Fruit fly (Drosophila melanogaster) whole organism, prepupa: Measurements from ENCODE around the gene Pvf2.

Experiments
- Blimp-1 ChIP-seq: fragments of 200-800 bp; sonication (Bioruptor generic); optimal IDR thresholded peaks from 3 replicates; lab custom pipeline; 2017; ENCODE audit warnings: missing biosample characterization, missing genetic modification characterization, mild to moderate bottlenecking, moderate library complexity, missing genetic modification reagents
- CG10631 ChIP-seq: fragments of 200-800 bp; sonication (Bioruptor generic); optimal IDR thresholded peaks from 2 replicates; lab custom pipeline; 2016; ENCODE audit warnings: missing biosample characterization, missing genetic modification characterization
- CG11294 ChIP-seq: fragments of 200-800 bp; sonication (Bioruptor generic); IDR thresholded peaks from 2 replicates; pipeline ENCODE4 v1.3.6; 2022; ENCODE audit warnings: missing biosample characterization, missing genetic modification characterization
- CG11762 ChIP-seq: fragments of 200-800 bp; sonication (Bioruptor generic); optimal IDR thresholded peaks from 3 replicates; lab custom pipeline; 2016; ENCODE audit warnings: missing biosample characterization, missing genetic modification characterization; ENCODE audit not compliant: insufficient read depth
- CG11902 ChIP-seq: fragments of 200-800 bp; sonication (Bioruptor generic); optimal IDR thresholded peaks from 3 replicates; lab custom pipeline; 2016; ENCODE audit warnings: missing biosample characterization, missing genetic modification characterization
- CG1621 ChIP-seq: fragments of 200-800 bp; sonication (Bioruptor generic); optimal IDR thresholded peaks from 3 replicates; lab custom pipeline; 2018; ENCODE audit warnings: missing biosample characterization, mild to moderate bottlenecking, missing genetic modification characterization
- CG3032 ChIP-seq: fragments of 200-800 bp; optimal IDR thresholded peaks from 2 replicates; lab custom pipeline; 2019; ENCODE audit warnings: missing biosample characterization, mild to moderate bottlenecking, missing genetic modification characterization, moderate library complexity
- CG31627 ChIP-seq: fragments of 200-800 bp; sonication (Bioruptor generic); optimal IDR thresholded peaks from 3 replicates; lab custom pipeline; 2016; ENCODE audit warnings: missing biosample characterization, missing genetic modification characterization
- CG32006 ChIP-seq: fragments of 200-800 bp; sonication (Bioruptor generic); optimal IDR thresholded peaks from 3 replicates; lab custom pipeline; 2017; ENCODE audit warnings: missing biosample characterization, mild to moderate bottlenecking, missing genetic modification characterization
- CG34406 ChIP-seq: fragments of 200-800 bp; sonication (Bioruptor generic); optimal IDR thresholded peaks from 3 replicates; lab custom pipeline; 2016; ENCODE audit warnings: missing biosample characterization, missing genetic modification characterization
- CG3919 ChIP-seq: fragments of 200-800 bp; sonication (Bioruptor generic); optimal IDR thresholded peaks from 3 replicates; lab custom pipeline; 2016; ENCODE audit warnings: missing biosample characterization, missing genetic modification characterization
- CG4318 ChIP-seq: fragments of 200-800 bp; sonication (Bioruptor generic); optimal IDR thresholded peaks from 3 replicates; lab custom pipeline; 2017; ENCODE audit warnings: missing biosample characterization, mild to moderate bottlenecking, missing genetic modification characterization
- CG6163 ChIP-seq: fragments of 200-800 bp; sonication (Bioruptor generic); IDR thresholded peaks from 3 replicates; pipeline ENCODE4 v1.3.6; 2022; ENCODE audit warnings: missing biosample characterization, missing genetic modification characterization
- CG6276 ChIP-seq: fragments of 200-800 bp; sonication (Bioruptor generic); optimal IDR thresholded peaks from 2 replicates; lab custom pipeline; 2017; ENCODE audit warnings: missing biosample characterization, mild to moderate bottlenecking, missing genetic modification characterization
- CG6792 ChIP-seq: fragments of 200-800 bp; sonication (Bioruptor generic); optimal IDR thresholded peaks from 3 replicates; lab custom pipeline; 2016; ENCODE audit warnings: missing biosample characterization, missing genetic modification characterization
- CG6808 ChIP-seq: fragments of 200-800 bp; sonication (Bioruptor generic); optimal IDR thresholded peaks from 3 replicates; lab custom pipeline; 2017; ENCODE audit warnings: missing biosample characterization, missing genetic modification characterization, mild to moderate bottlenecking, moderate library complexity, missing genetic modification reagents
- CG6854 ChIP-seq: fragments of 200-800 bp; sonication (Bioruptor generic); optimal IDR thresholded peaks from 2 replicates; lab custom pipeline; 2017; ENCODE audit warnings: missing biosample characterization, mild to moderate bottlenecking, missing genetic modification characterization
- CG7368 ChIP-seq: fragments of 200-800 bp; sonication (Bioruptor generic); optimal IDR thresholded peaks from 3 replicates; lab custom pipeline; 2016; ENCODE audit warnings: missing biosample characterization, missing genetic modification characterization
- CG8119 ChIP-seq: fragments of 200-800 bp; sonication (Bioruptor generic); IDR thresholded peaks from 3 replicates; pipeline ENCODE4 v1.3.6; 2022; ENCODE audit warnings: missing biosample characterization, missing genetic modification characterization
- CG8319 ChIP-seq: fragments of 200-800 bp; sonication (Bioruptor generic); optimal IDR thresholded peaks from 3 replicates; lab custom pipeline; 2016; ENCODE audit warnings: missing biosample characterization, missing genetic modification characterization
- CG8632 ChIP-seq: fragments of 200-800 bp; sonication (Bioruptor generic); optimal IDR thresholded peaks from 3 replicates; lab custom pipeline; 2016; ENCODE audit warnings: missing biosample characterization, missing genetic modification characterization
- CG9139 ChIP-seq: fragments of 200-800 bp; sonication (Bioruptor generic); optimal IDR thresholded peaks from 3 replicates; lab custom pipeline; 2017; ENCODE audit warnings: missing biosample characterization, mild to moderate bottlenecking, missing genetic modification characterization
- Eip75B ChIP-seq: fragments of 200-800 bp; sonication (Bioruptor generic); optimal IDR thresholded peaks from 3 replicates; lab custom pipeline; 2016; ENCODE audit warnings: missing biosample characterization, missing genetic modification characterization
- Eip93F ChIP-seq: fragments of 200-800 bp; sonication (Bioruptor generic); optimal IDR thresholded peaks from 2 replicates; lab custom pipeline; 2016; ENCODE audit warnings: missing biosample characterization, mild to moderate bottlenecking, missing genetic modification characterization
- Ets21C ChIP-seq: fragments of 200-800 bp; sonication (Bioruptor generic); optimal IDR thresholded peaks from 3 replicates; lab custom pipeline; 2016; ENCODE audit warnings: missing biosample characterization, missing genetic modification characterization
- Ets96B ChIP-seq: fragments of 200-800 bp; optimal IDR thresholded peaks from 2 replicates; lab custom pipeline; 2019; ENCODE audit warnings: missing biosample characterization, mild to moderate bottlenecking, missing genetic modification characterization, moderate library complexity
- Gug ChIP-seq: fragments of 200-800 bp; sonication (Bioruptor generic); IDR thresholded peaks from 2 replicates; pipeline ENCODE4 v1.3.6; 2022; ENCODE audit warnings: missing biosample characterization, missing genetic modification characterization
- Hr38 ChIP-seq: sonication (Bioruptor generic); optimal IDR thresholded peaks from 2 replicates; lab custom pipeline; 2016; ENCODE audit warnings: missing biosample characterization, missing genetic modification characterization
- Hr39 ChIP-seq: fragments of 200-800 bp; sonication (Bioruptor generic); optimal IDR thresholded peaks from 2 replicates; lab custom pipeline; 2016; ENCODE audit warnings: missing biosample characterization, missing genetic modification characterization
- Lpt ChIP-seq: fragments of 200-800 bp; sonication (Bioruptor generic); optimal IDR thresholded peaks from 3 replicates; lab custom pipeline; 2016; ENCODE audit warnings: missing biosample characterization, missing genetic modification characterization
- Met ChIP-seq: fragments of 200-800 bp; sonication (Bioruptor generic); optimal IDR thresholded peaks from 3 replicates; lab custom pipeline; 2016; ENCODE audit warnings: missing biosample characterization, missing genetic modification characterization
- OdsH ChIP-seq: fragments of 200-800 bp; sonication (Bioruptor generic); optimal IDR thresholded peaks from 3 replicates; lab custom pipeline; 2016; ENCODE audit warnings: missing biosample characterization, missing genetic modification characterization
- Smox ChIP-seq: fragments of 200-800 bp; sonication (Bioruptor generic); optimal IDR thresholded peaks from 3 replicates; lab custom pipeline; 2016; ENCODE audit warnings: missing biosample characterization, missing genetic modification characterization
- Sox102F ChIP-seq: fragments of 200-800 bp; sonication (Bioruptor generic); optimal IDR thresholded peaks from 2 replicates; lab custom pipeline; 2016; ENCODE audit warnings: missing biosample characterization, mild to moderate bottlenecking, missing genetic modification characterization
- achi ChIP-seq: fragments of 200-800 bp; sonication (Bioruptor generic); optimal IDR thresholded peaks from 3 replicates; lab custom pipeline; 2016; ENCODE audit warnings: missing biosample characterization, missing genetic modification characterization
- acj6 ChIP-seq: fragments of 200-800 bp; sonication (Bioruptor generic); optimal IDR thresholded peaks from 3 replicates; lab custom pipeline; 2016; ENCODE audit warnings: missing biosample characterization, missing genetic modification characterization
- dac ChIP-seq: fragments of 200-800 bp; sonication (Bioruptor generic); optimal IDR thresholded peaks from 2 replicates; lab custom pipeline; 2017; ENCODE audit warnings: missing biosample characterization, mild to moderate bottlenecking, missing genetic modification characterization
- dsx ChIP-seq: fragments of 200-800 bp; optimal IDR thresholded peaks from 3 replicates; lab custom pipeline; 2019; ENCODE audit warnings: missing biosample characterization, mild to moderate bottlenecking, missing genetic modification characterization, moderate library complexity; ENCODE audit not compliant: poor library complexity, severe bottlenecking
- eg ChIP-seq: fragments of 200-800 bp; sonication (Bioruptor generic); IDR thresholded peaks from 3 replicates; pipeline ENCODE4 v1.3.6; 2022; ENCODE audit warnings: missing biosample characterization, missing genetic modification characterization
- esn ChIP-seq: fragments of 200-800 bp; sonication (Bioruptor generic); optimal IDR thresholded peaks from 2 replicates; lab custom pipeline; 2016; ENCODE audit warnings: missing biosample characterization, mild to moderate bottlenecking, missing genetic modification characterization, moderate library complexity
- fd59A ChIP-seq: fragments of 200-800 bp; sonication (Bioruptor generic); optimal IDR thresholded peaks from 2 replicates; lab custom pipeline; 2017; ENCODE audit warnings: missing biosample characterization, mild to moderate bottlenecking, missing genetic modification characterization, missing genetic modification reagents
- fd85E ChIP-seq: fragments of 200-800 bp; sonication (Bioruptor generic); optimal IDR thresholded peaks from 3 replicates; lab custom pipeline; 2016; ENCODE audit warnings: missing biosample characterization, missing genetic modification characterization
- fkh ChIP-seq: fragments of 200-800 bp; sonication (Bioruptor generic); optimal IDR thresholded peaks from 3 replicates; lab custom pipeline; 2017; ENCODE audit warnings: missing biosample characterization, mild to moderate bottlenecking, missing genetic modification characterization, moderate library complexity
- net ChIP-seq: fragments of 200-800 bp; sonication (Bioruptor generic); optimal IDR thresholded peaks from 3 replicates; lab custom pipeline; 2016; ENCODE audit warnings: missing biosample characterization, missing genetic modification characterization
- pdm3 ChIP-seq: fragments of 200-800 bp; sonication (Bioruptor generic); optimal IDR thresholded peaks from 3 replicates; lab custom pipeline; 2016; ENCODE audit warnings: missing biosample characterization, missing genetic modification characterization
- salr ChIP-seq, 2 experiments: fragments of 200-800 bp; sonication (Bioruptor generic); optimal IDR thresholded peaks; 3 replicates each; lab custom pipeline; 2016 to 2018; ENCODE audit warnings: missing biosample characterization in 2 of 2, missing genetic modification characterization in 2 of 2, mild to moderate bottlenecking in 1 of 2
- spab ChIP-seq: fragments of 200-800 bp; sonication (Bioruptor generic); optimal IDR thresholded peaks from 2 replicates; lab custom pipeline; 2017; ENCODE audit warnings: missing biosample characterization, mild to moderate bottlenecking, missing genetic modification characterization, missing genetic modification reagents
- ss ChIP-seq, 2 experiments: fragments of 200-800 bp; sonication (Bioruptor generic); optimal IDR thresholded peaks; 2 replicates in 1 of 2; 3 replicates in 1 of 2; lab custom pipeline; 2017 to 2018; ENCODE audit warnings: mild to moderate bottlenecking in 2 of 2, missing biosample characterization in 2 of 2, missing genetic modification characterization in 2 of 2, moderate library complexity in 1 of 2
- svp ChIP-seq: fragments of 200-800 bp; sonication (Bioruptor generic); peaks from one replicate; lab custom pipeline; 2016; ENCODE audit warnings: missing biosample characterization, missing genetic modification characterization
- topi ChIP-seq: fragments of 200-800 bp; sonication (Bioruptor generic); optimal IDR thresholded peaks from 3 replicates; lab custom pipeline; 2016; ENCODE audit warnings: missing biosample characterization, missing genetic modification characterization
- vri ChIP-seq: fragments of 200-800 bp; sonication (Bioruptor generic); optimal IDR thresholded peaks from 3 replicates; lab custom pipeline; 2016; ENCODE audit warnings: missing biosample characterization, mild to moderate bottlenecking, missing genetic modification characterization

Gene Pvf2

DNA sequence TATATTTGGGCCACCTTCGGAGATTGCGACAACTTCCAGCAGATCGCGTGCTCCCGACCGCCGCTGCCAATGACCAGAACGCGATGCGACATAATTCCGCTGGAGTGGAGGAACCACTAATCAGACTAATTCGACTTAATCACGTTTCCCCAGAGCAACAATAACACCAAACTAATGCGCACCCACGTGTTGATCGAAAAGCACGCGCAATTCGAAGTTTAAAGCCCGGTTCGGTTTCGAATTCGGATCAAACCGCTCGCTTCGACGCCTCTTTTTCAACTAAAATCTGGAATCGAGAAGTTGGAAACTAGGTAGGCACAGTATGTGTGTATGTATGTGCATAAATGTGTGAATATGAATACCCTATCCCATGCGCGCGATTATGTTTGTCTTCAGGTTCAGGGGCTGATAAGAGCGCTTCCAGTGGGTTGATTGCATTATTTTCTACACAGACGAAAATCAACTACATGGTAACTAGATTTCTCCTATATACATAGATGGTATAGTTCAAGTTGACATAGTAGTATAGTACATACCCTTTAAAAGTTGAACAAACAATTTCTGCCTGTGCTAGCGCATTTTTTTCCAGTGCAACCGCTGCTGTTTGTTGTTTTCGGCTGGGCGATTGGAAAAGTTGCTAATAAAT, 60.7 kb downstream of the Pvf2 start, which contains the start of gene Gart:
TSS of gene Gart (minus strand) at position 285 of the 646 bp plus-strand sequence.
- peak; percentile 82 for TF ChIP-seq Ets21C (GFP tag; lab: Kevin White, UChicago)
- TF ChIP-seq svp (GFP tag; lab: Kevin White, UChicago), result peak; percentile 100
- peak; percentile 75 for TF ChIP-seq Eip75B (GFP tag; lab: Kevin White, UChicago)
- TF ChIP-seq eg (GFP tag; lab: Robert Waterston, UW), result no peak; the same call in 2 of the 3 replicates
- no peak for TF ChIP-seq Blimp-1 (GFP tag; lab: Kevin White, UChicago)
- TF ChIP-seq esn (GFP tag; lab: Kevin White, UChicago), result peak; percentile 92
- peak; percentile 94 for TF ChIP-seq fkh (GFP tag; lab: Kevin White, UChicago)
- peak; percentile 59 for TF ChIP-seq CG11902 (GFP tag; lab: Kevin White, UChicago)
- TF ChIP-seq CG31627, result peak; percentile 89
- TF ChIP-seq CG6792 (GFP tag; lab: Kevin White, UChicago), result peak; percentile 70
- TF ChIP-seq CG3032 (tag; lab: Kevin White, UChicago), result no peak
- peak; percentile 80 for TF ChIP-seq CG6163
- TF ChIP-seq Lpt (GFP tag; lab: Kevin White, UChicago), result peak; percentile 44
- TF ChIP-seq CG11294 (GFP tag; lab: Robert Waterston, UW), result no peak
- peak; percentile 63 for TF ChIP-seq CG10631
- TF ChIP-seq acj6 (GFP tag; lab: Kevin White, UChicago), result peak; percentile 72
- TF ChIP-seq Gug (GFP tag; lab: Robert Waterston, UW), result peak; percentile 30; the same call in 1 of the 2 replicates
- no peak for TF ChIP-seq fd85E (GFP tag; lab: Kevin White, UChicago)
- TF ChIP-seq dac, result peak; percentile 24
- peak; percentile 59 for TF ChIP-seq achi (GFP tag; lab: Kevin White, UChicago)
- TF ChIP-seq vri (GFP tag; lab: Kevin White, UChicago), result peak; percentile 87
- TF ChIP-seq Hr39, result peak; percentile 89
- peak; percentile 50 for TF ChIP-seq dsx (GFP tag; lab: Kevin White, UChicago)
- peak; percentile 59 for TF ChIP-seq Ets96B (tag; lab: Kevin White, UChicago)
- no peak for TF ChIP-seq CG6808
- TF ChIP-seq CG9139 (GFP tag; lab: Kevin White, UChicago), result no peak
- peak; percentile 71 for TF ChIP-seq CG8119
- TF ChIP-seq ss (GFP tag; optimal IDR thresholded peaks at IDR 0.05; lab: Kevin White, UChicago), result peak in 1 of 2 experiments; percentile 59
- TF ChIP-seq CG6854 (GFP tag; lab: Kevin White, UChicago), result no peak
- peak; percentile 30 for TF ChIP-seq fd59A (GFP tag; lab: Kevin White, UChicago)
- peak; percentile 77 for TF ChIP-seq Eip93F
- peak; percentile 13 for TF ChIP-seq CG7368 (GFP tag; lab: Kevin White, UChicago)
- peak; percentile 77 for TF ChIP-seq CG3919
- TF ChIP-seq CG8319 (GFP tag; lab: Kevin White, UChicago), result no peak
- peak; percentile 74 for TF ChIP-seq CG32006 (GFP tag; lab: Kevin White, UChicago)
- peak in 1 of 2 experiments; percentile 34 for TF ChIP-seq salr (GFP tag; optimal IDR thresholded peaks at IDR 0.05; lab: Kevin White, UChicago)
- peak; percentile 87 for TF ChIP-seq Met (GFP tag; lab: Kevin White, UChicago)
- no peak for TF ChIP-seq Hr38 (GFP tag; lab: Kevin White, UChicago)
- TF ChIP-seq CG8632, result peak; percentile 52
- TF ChIP-seq CG1621 (tag; lab: Kevin White, UChicago), result peak; percentile 16
- TF ChIP-seq spab, result no peak
- peak; percentile 87 for TF ChIP-seq Smox (GFP tag; lab: Kevin White, UChicago)
- no peak for TF ChIP-seq CG6276 (GFP tag; lab: Kevin White, UChicago)
- TF ChIP-seq OdsH (GFP tag; lab: Kevin White, UChicago), result peak; percentile 76
- TF ChIP-seq topi (GFP tag; lab: Kevin White, UChicago), result peak; percentile 88
- peak; percentile 77 for TF ChIP-seq net
- no peak for TF ChIP-seq CG11762 (GFP tag; lab: Kevin White, UChicago)
- TF ChIP-seq CG34406 (GFP tag; lab: Kevin White, UChicago), result peak; percentile 65
- TF ChIP-seq Sox102F (GFP tag; lab: Kevin White, UChicago), result peak; percentile 87
- TF ChIP-seq CG4318 (GFP tag; lab: Kevin White, UChicago), result no peak
- TF ChIP-seq pdm3 (GFP tag; lab: Kevin White, UChicago), result peak; percentile 79
